Fruit fly (Drosophila melanogaster): ENCODE measurements around the gene CG8312.

DNA sequence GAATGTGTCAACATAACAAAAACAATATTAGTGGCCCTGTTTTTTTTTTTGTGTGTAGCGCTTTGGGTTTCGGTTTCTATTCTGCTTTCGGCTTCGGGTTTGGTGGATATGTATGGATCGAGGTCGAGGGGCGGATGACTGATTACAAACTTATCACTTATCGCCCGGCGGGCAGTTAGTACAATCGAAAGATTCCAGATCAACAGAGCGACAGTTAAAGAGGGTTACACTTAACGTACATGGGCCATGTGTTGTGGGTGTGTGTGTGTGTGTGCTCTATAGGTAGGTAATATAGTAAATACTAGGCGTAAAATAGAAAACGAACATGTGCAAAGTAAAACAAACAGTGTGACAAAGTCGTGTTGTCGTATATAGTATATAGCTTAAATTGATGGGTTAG, 42.3 kb upstream of the CG8312 start:
- TF ChIP-seq CG8159 (tag; optimal IDR thresholded peaks at IDR 0.05) (no peak), CG14655 (GFP tag; optimal IDR thresholded peaks at IDR 0.05) (no peak), CG32121 (GFP tag; IDR thresholded peaks at IDR 0.05) (no peak), CG4496 (GFP tag; IDR thresholded peaks at IDR 0.05) (no peak), Snoo (tag; optimal IDR thresholded peaks at IDR 0.05) (no peak), Pif1A (GFP tag; optimal IDR thresholded peaks at IDR 0.05) (no peak), CG15710 (tag; optimal IDR thresholded peaks at IDR 0.05) (no peak), CG10348 (GFP tag; IDR thresholded peaks at IDR 0.05) (no peak), D1 (tag; optimal IDR thresholded peaks at IDR 0.05) (no peak)

Data from whole organism, pupa.